Fruit fly (Drosophila melanogaster): ENCODE results near the gene CG10657.

The CG10657 gene

DNA sequence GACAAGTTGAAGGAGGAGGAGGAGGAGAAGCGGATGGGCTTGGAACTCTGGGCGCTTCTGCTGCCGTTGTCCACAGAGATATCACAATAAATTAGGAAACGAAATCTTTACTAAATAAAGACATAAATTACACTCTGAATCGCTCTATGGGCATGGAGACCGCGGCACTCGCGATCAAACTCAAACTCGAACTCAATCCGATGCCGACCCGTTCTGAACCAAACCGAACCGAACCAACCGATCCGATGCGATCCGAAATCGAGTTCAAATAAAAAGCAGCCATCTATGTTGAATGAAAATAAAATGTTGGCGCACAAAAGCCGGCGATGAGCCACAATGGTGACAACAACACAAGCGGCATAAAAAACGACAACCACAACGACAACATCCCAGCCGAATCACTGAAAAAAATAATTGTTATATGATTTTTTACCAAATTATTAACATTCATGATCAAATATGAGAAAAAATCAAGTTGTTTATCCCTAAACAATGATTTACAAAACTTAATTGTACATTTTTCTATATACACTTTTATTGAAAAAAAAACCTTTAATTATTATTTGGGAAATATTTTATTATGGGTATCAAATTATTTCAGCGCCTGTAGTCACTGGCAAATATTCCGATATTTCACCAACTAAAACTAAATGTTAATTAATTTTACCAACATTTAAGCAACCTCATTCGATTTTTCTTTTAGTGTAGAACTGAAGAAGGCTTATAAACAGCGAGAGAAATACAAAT lies 39.9 kb downstream of the CG10657 start (continued):
- TF ChIP-seq cwo (GFP tag; optimal IDR thresholded peaks at IDR 0.05), result peak; percentile 42
- TF ChIP-seq Bdp1 (GFP tag; optimal IDR thresholded peaks at IDR 0.05), result peak; percentile 26
- TF ChIP-seq Hsf (GFP tag; optimal IDR thresholded peaks at IDR 0.05), result peak; percentile 72
- TF ChIP-seq CG4360 (GFP tag; IDR thresholded peaks at IDR 0.05), result 0 out of 2 replicates have a peak, but pooled peaks have one; percentile 6
- TF ChIP-seq psq (GFP tag; optimal IDR thresholded peaks at IDR 0.05), result peak; percentile 41
- peak; percentile 36 for TF ChIP-seq Side (GFP tag; optimal IDR thresholded peaks at IDR 0.05)
- TF ChIP-seq gsb-n (tag; optimal IDR thresholded peaks at IDR 0.05), result peak; percentile 92
- TF ChIP-seq CG8478 (optimal IDR thresholded peaks at IDR 0.05), result no peak
- no peak for TF ChIP-seq C15 (GFP tag; IDR thresholded peaks at IDR 0.05)
- peak; percentile 26 for TF ChIP-seq CG6654 (GFP tag; optimal IDR thresholded peaks at IDR 0.05)
- no peak for TF ChIP-seq CG14014 (GFP tag; IDR thresholded peaks at IDR 0.05)
- TF ChIP-seq gro (GFP tag; optimal IDR thresholded peaks at IDR 0.05), result no peak
- peak; percentile 79 for TF ChIP-seq CG9437 (GFP tag; optimal IDR thresholded peaks at IDR 0.05)
- TF ChIP-seq NK7.1 (GFP tag; optimal IDR thresholded peaks at IDR 0.05), result peak; percentile 7
- peak; percentile 77 for TF ChIP-seq CG1529 (GFP tag; optimal IDR thresholded peaks at IDR 0.05)
- TF ChIP-seq phol (tag; optimal IDR thresholded peaks at IDR 0.05), result peak; percentile 94
- no peak for TF ChIP-seq Dfd (GFP tag; optimal IDR thresholded peaks at IDR 0.05)
- peak; percentile 54 for TF ChIP-seq CG17802 (tag; optimal IDR thresholded peaks at IDR 0.05)
- TF ChIP-seq Med (GFP tag), result peak; percentile 24
- peak; percentile 11; the same call in 1 of the 2 replicates for TF ChIP-seq E2f2 (GFP tag; IDR thresholded peaks at IDR 0.05)
- TF ChIP-seq CG2889 (GFP tag; IDR thresholded peaks at IDR 0.05), result no peak
- TF ChIP-seq Lim3 (GFP tag; IDR thresholded peaks at IDR 0.05), result no peak
- no peak for TF ChIP-seq emc (GFP tag; optimal IDR thresholded peaks at IDR 0.05)
- TF ChIP-seq CG5953 (GFP tag; IDR thresholded peaks at IDR 0.05), result no peak
- TF ChIP-seq Doc3 (GFP tag; IDR thresholded peaks at IDR 0.05; ENCODE audit: partially characterized antibody), result no peak
- TF ChIP-seq dysf (GFP tag; IDR thresholded peaks at IDR 0.05), result peak; percentile 73
- peak; percentile 59; the same call in 1 of the 2 replicates for TF ChIP-seq ara (GFP tag; IDR thresholded peaks at IDR 0.05)
- peak; percentile 74 for TF ChIP-seq CG17385 (GFP tag; optimal IDR thresholded peaks at IDR 0.05)
- TF ChIP-seq Scr (GFP tag; IDR thresholded peaks at IDR 0.05; ENCODE audit: partially characterized antibody), result no peak
- peak; percentile 85 for TF ChIP-seq CG2202 (tag; optimal IDR thresholded peaks at IDR 0.05)
- TF ChIP-seq CG6765 (GFP tag; optimal IDR thresholded peaks at IDR 0.05), result peak; percentile 8
- TF ChIP-seq nau (GFP tag; optimal IDR thresholded peaks at IDR 0.05), result no peak
- no peak for TF ChIP-seq CG11247 (GFP tag; IDR thresholded peaks at IDR 0.05)
- TF ChIP-seq CG17612 (GFP tag; IDR thresholded peaks at IDR 0.05), result peak; percentile 39; the same call in 1 of the 2 replicates
- TF ChIP-seq chif (GFP tag; optimal IDR thresholded peaks at IDR 0.05), result peak; percentile 47 to 76
- peak; percentile 49 for TF ChIP-seq pum (GFP tag; optimal IDR thresholded peaks at IDR 0.05)
- TF ChIP-seq CG14050 (GFP tag; IDR thresholded peaks at IDR 0.05), result no peak
- TF ChIP-seq sens (GFP tag), result peak; percentile 97
- TF ChIP-seq Optix (GFP tag; IDR thresholded peaks at IDR 0.05), result no peak
- TF ChIP-seq CG3995 (GFP tag; optimal IDR thresholded peaks at IDR 0.05), result no peak
- TF ChIP-seq D (optimal IDR thresholded peaks at IDR 0.05), result no peak
- peak; percentile 88 for TF ChIP-seq D (GFP tag; optimal IDR thresholded peaks at IDR 0.05)
- TF ChIP-seq Eip74EF (GFP tag; optimal IDR thresholded peaks at IDR 0.05), result peak in 1 of 2 experiments; percentile 87
- peak; percentile 12 for TF ChIP-seq kni (GFP tag; optimal IDR thresholded peaks at IDR 0.05)
- TF ChIP-seq CG11093 (GFP tag; IDR thresholded peaks at IDR 0.05), result peak; percentile 48; the same call in 1 of the 3 replicates
- peak; percentile 78 for TF ChIP-seq Hr3 (GFP tag; optimal IDR thresholded peaks at IDR 0.05)
- TF ChIP-seq CG10431 (GFP tag; optimal IDR thresholded peaks at IDR 0.05), result peak; percentile 52
- no peak for TF ChIP-seq Hey (tag; optimal IDR thresholded peaks at IDR 0.05)
- TF ChIP-seq pb (GFP tag; optimal IDR thresholded peaks at IDR 0.05), result no peak
- no peak for TF ChIP-seq fru (optimal IDR thresholded peaks at IDR 0.05)
- peak; percentile 21 for TF ChIP-seq disco-r (GFP tag; optimal IDR thresholded peaks at IDR 0.05)

Measured in whole organism, embryonic.